Fruit fly (Drosophila melanogaster): ENCODE results near the gene CG34324.

DNA sequence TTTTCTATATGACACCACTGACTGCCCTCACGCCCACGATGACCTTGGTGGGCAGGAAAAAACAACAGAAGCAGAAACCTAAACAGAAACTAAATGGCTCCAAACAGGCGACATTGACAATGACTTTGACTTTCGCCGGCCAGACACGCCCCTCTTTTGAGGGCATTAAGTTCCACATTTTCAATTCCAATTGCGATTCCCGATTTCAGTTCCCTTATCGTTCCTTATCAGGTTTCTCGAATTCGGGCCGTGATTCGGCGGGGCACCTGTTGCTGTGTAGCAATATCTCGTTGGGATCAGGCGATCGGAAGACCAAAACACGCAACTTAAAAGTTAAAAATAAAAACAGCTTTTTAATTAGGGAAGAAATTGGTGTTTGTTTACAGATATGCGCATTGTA is 49.8 kb downstream of the CG34324 start:
- TF ChIP-seq psq (optimal IDR thresholded peaks at IDR 0.05) (no peak), insv (optimal IDR thresholded peaks at IDR 0.05) (no peak)

Measured in Kc167 (cell line).